Comparison of ENCODE assay signal across 5 worm cellular contexts in genomic region chrIV:2990519-2990918, ce11.
TF ChIP-seq lines count a peak whose summit lies in the region.

No protein-coding gene starts in this region.

TF ChIP-seq in whole organism, L1 larva, 84 proteins besides CTCF, POLR2A, EP300 and RAD21 (continues in another document):
- peak; percentile 69 for TF ChIP-seq unc-86 (tag; optimal IDR thresholded peaks at IDR 0.05; lab: Kevin White, UChicago)
- TF ChIP-seq nhr-11 (tag; optimal IDR thresholded peaks at IDR 0.05; lab: Kevin White, UChicago), result no peak
- TF ChIP-seq ceh-63 (GFP tag; optimal IDR thresholded peaks at IDR 0.05; lab: Kevin White, UChicago), result peak; percentile 57
- TF ChIP-seq ceh-8 (GFP tag; optimal IDR thresholded peaks at IDR 0.05; lab: Kevin White, UChicago), result peak; percentile 56
- TF ChIP-seq lin-35 (GFP tag; optimal IDR thresholded peaks at IDR 0.05; lab: Kevin White, UChicago), result peak in 1 of 2 experiments; percentile 32
- peak; percentile 36 for TF ChIP-seq swsn-7 (tag; optimal IDR thresholded peaks at IDR 0.05; lab: Kevin White, UChicago)
- TF ChIP-seq isw-1 (GFP tag; IDR thresholded peaks at IDR 0.05; lab: Robert Waterston, UW), result no peak
- no peak for TF ChIP-seq fos-1 (tag; optimal IDR thresholded peaks at IDR 0.05; lab: Kevin White, UChicago)
- no peak for TF ChIP-seq pag-3 (tag; optimal IDR thresholded peaks at IDR 0.05; lab: Kevin White, UChicago; ENCODE audit: borderline replicate concordance, insufficient read depth)
- TF ChIP-seq lin-13 (GFP tag; optimal IDR thresholded peaks at IDR 0.05; lab: Kevin White, UChicago), result no peak
- no peak for TF ChIP-seq C34B4.2 (tag; optimal IDR thresholded peaks at IDR 0.05; lab: Kevin White, UChicago)
- no peak for TF ChIP-seq Y116A8C.19 (tag; optimal IDR thresholded peaks at IDR 0.05; lab: Kevin White, UChicago; ENCODE audit: borderline replicate concordance)
- no peak for TF ChIP-seq sptf-1 (tag; optimal IDR thresholded peaks at IDR 0.05; lab: Kevin White, UChicago)
- peak; percentile 32 for TF ChIP-seq snu-23 (GFP tag; optimal IDR thresholded peaks at IDR 0.05; lab: Kevin White, UChicago)
- TF ChIP-seq lin-39 (tag; optimal IDR thresholded peaks at IDR 0.05; lab: Kevin White, UChicago), result no peak
- no peak for TF ChIP-seq nhr-76 (tag; optimal IDR thresholded peaks at IDR 0.05; lab: Kevin White, UChicago)
- no peak for TF ChIP-seq vab-15 (tag; optimal IDR thresholded peaks at IDR 0.05; lab: Kevin White, UChicago)
- no peak for TF ChIP-seq lir-3 (tag; optimal IDR thresholded peaks at IDR 0.05; lab: Kevin White, UChicago; ENCODE audit: poor library complexity)

TF ChIP-seq in whole organism, L3 larva, 47 proteins besides CTCF, POLR2A, EP300 and RAD21:
- TF ChIP-seq nfya-1 (tag; optimal IDR thresholded peaks at IDR 0.05; lab: Kevin White, UChicago; ENCODE audit: insufficient read depth) (peak; percentile 75), eor-1 (tag; optimal IDR thresholded peaks at IDR 0.05; lab: Kevin White, UChicago) (no peak), hmg-11 (tag; optimal IDR thresholded peaks at IDR 0.05; lab: Kevin White, UChicago) (peak; percentile 8), ztf-4 (tag; optimal IDR thresholded peaks at IDR 0.05; lab: Kevin White, UChicago) (no peak), fkh-2 (tag; optimal IDR thresholded peaks at IDR 0.05; lab: Kevin White, UChicago) (no peak), lin-39 (tag; optimal IDR thresholded peaks at IDR 0.05; lab: Kevin White, UChicago) (peak; percentile 87), tbx-2 (tag; optimal IDR thresholded peaks at IDR 0.05; lab: Kevin White, UChicago) (peak; percentile 12)

TF ChIP-seq in whole organism, early embryonic, 17 proteins besides CTCF, POLR2A, EP300 and RAD21:
- no peak for TF ChIP-seq pes-1 (GFP tag; IDR thresholded peaks at IDR 0.05; lab: Robert Waterston, UW)
- peak; percentile 32 for TF ChIP-seq hmg-4 (GFP tag; optimal IDR thresholded peaks at IDR 0.05; lab: Kevin White, UChicago)
- no peak for TF ChIP-seq B0310.2 (tag; optimal IDR thresholded peaks at IDR 0.05; lab: Kevin White, UChicago)

TF ChIP-seq in whole organism, midembryonic, 9 proteins besides CTCF, POLR2A, EP300 and RAD21:
- TF ChIP-seq flt-1 (GFP tag; IDR thresholded peaks at IDR 0.05; lab: Robert Waterston, UW) (0 out of 2 replicates have a peak, but pooled peaks have one; percentile 11), cog-1 (tag; optimal IDR thresholded peaks at IDR 0.05; lab: Kevin White, UChicago) (no peak), T22C8.4 (GFP tag; IDR thresholded peaks at IDR 0.05; lab: Robert Waterston, UW) (no peak), tab-1 (GFP tag; IDR thresholded peaks at IDR 0.05; lab: Robert Waterston, UW) (no peak), ztf-29 (GFP tag; IDR thresholded peaks at IDR 0.05; lab: Robert Waterston, UW) (0 out of 2 replicates have a peak, but pooled peaks have one; percentile 48)

TF ChIP-seq in whole organism, young adult, 124 proteins besides CTCF, POLR2A, EP300 and RAD21:
- TF ChIP-seq egrh-3 (GFP tag; IDR thresholded peaks at IDR 0.05; lab: Robert Waterston, UW) (peak; percentile 83; the same call in 1 of the 2 replicates), bed-2 (GFP tag; IDR thresholded peaks at IDR 0.05; lab: Robert Waterston, UW) (no peak), chd-7 (tag; optimal IDR thresholded peaks at IDR 0.05; lab: Kevin White, UChicago) (no peak), sdz-38 (tag; optimal IDR thresholded peaks at IDR 0.05; lab: Kevin White, UChicago) (no peak), mcd-1 (GFP tag; IDR thresholded peaks at IDR 0.05; lab: Robert Waterston, UW) (peak; percentile 44; the same call in 1 of the 2 replicates), dox-1 (GFP tag; IDR thresholded peaks at IDR 0.05; lab: Robert Waterston, UW) (peak; percentile 37; the same call in 1 of the 2 replicates), ztf-26 (tag; optimal IDR thresholded peaks at IDR 0.05; lab: Kevin White, UChicago) (peak; percentile 20), egl-18 (GFP tag; IDR thresholded peaks at IDR 0.05; lab: Robert Waterston, UW) (0 out of 2 replicates have a peak, but pooled peaks have one; percentile 11), K11D2.4 (GFP tag; IDR thresholded peaks at IDR 0.05; lab: Robert Waterston, UW) (0 out of 2 replicates have a peak, but pooled peaks have one; percentile 31), madf-10 (tag; optimal IDR thresholded peaks at IDR 0.05; lab: Kevin White, UChicago) (peak; percentile 57), Y95B8A.8 (GFP tag; IDR thresholded peaks at IDR 0.05; lab: Robert Waterston, UW) (0 out of 2 replicates have a peak, but pooled peaks have one; percentile 38), cebp-1 (GFP tag; IDR thresholded peaks at IDR 0.05; lab: Robert Waterston, UW) (no peak), cebp-1 (tag; optimal IDR thresholded peaks at IDR 0.05; lab: Kevin White, UChicago) (peak; percentile 45), hsf-1 (GFP tag; IDR thresholded peaks at IDR 0.05; lab: Robert Waterston, UW) (0 out of 2 replicates have a peak, but pooled peaks have one; percentile 26), lin-26 (GFP tag; IDR thresholded peaks at IDR 0.05; lab: Robert Waterston, UW) (0 out of 2 replicates have a peak, but pooled peaks have one; percentile 43), ztf-3 (GFP tag; optimal IDR thresholded peaks at IDR 0.05; lab: Kevin White, UChicago) (no peak), ceh-58 (GFP tag; IDR thresholded peaks at IDR 0.05; lab: Robert Waterston, UW) (peak; percentile 72; the same call in 1 of the 2 replicates), zfh-2 (GFP tag; conservative IDR thresholded peaks at IDR 0.05; lab: Robert Waterston, UW) (peak; percentile 96), Y79H2A.3 (GFP tag; conservative IDR thresholded peaks at IDR 0.05; lab: Robert Waterston, UW) (no peak), B0261.1 (tag; optimal IDR thresholded peaks at IDR 0.05; lab: Kevin White, UChicago) (no peak), madf-3 (GFP tag; IDR thresholded peaks at IDR 0.05; lab: Robert Waterston, UW) (no peak), ceh-27 (GFP tag; optimal IDR thresholded peaks at IDR 0.05; lab: Kevin White, UChicago) (peak; percentile 33), lin-40 (tag; optimal IDR thresholded peaks at IDR 0.05; lab: Kevin White, UChicago) (no peak), hmg-20 (GFP tag; IDR thresholded peaks at IDR 0.05; lab: Robert Waterston, UW) (no peak), attf-5 (GFP tag; optimal IDR thresholded peaks at IDR 0.05; lab: Kevin White, UChicago) (peak; percentile 19), repo-1 (tag; optimal IDR thresholded peaks at IDR 0.05; lab: Kevin White, UChicago) (peak; percentile 41), pbrm-1 (GFP tag; IDR thresholded peaks at IDR 0.05; lab: Robert Waterston, UW) (peak; percentile 38; the same call in 1 of the 2 replicates), die-1 (tag; optimal IDR thresholded peaks at IDR 0.05; lab: Kevin White, UChicago) (peak; percentile 11), K12H6.12 (tag; optimal IDR thresholded peaks at IDR 0.05; lab: Kevin White, UChicago) (peak; percentile 70)
